Fruit fly (Drosophila melanogaster) whole organism, pupa: ENCODE data around the gene ddbt.
A peak's percentile ranks its signal among the peaks of the same experiment; 100 is the strongest.

Source experiments
- CG13204 ChIP-seq: fragments of 200-800 bp; sonication (Bioruptor generic); optimal IDR thresholded peaks from 2 replicates; lab custom pipeline; 2018; ENCODE audit warnings: missing biosample characterization, mild to moderate bottlenecking, missing genetic modification characterization, moderate library complexity
- CG15710 ChIP-seq: fragments of 200-800 bp; sonication (Bioruptor generic); optimal IDR thresholded peaks from 2 replicates; lab custom pipeline; 2018; ENCODE audit warnings: missing biosample characterization, mild to moderate bottlenecking, missing genetic modification characterization, moderate library complexity
- CG8301 ChIP-seq: fragments of 200-800 bp; sonication (Bioruptor generic); optimal IDR thresholded peaks from 2 replicates; lab custom pipeline; 2018; ENCODE audit warnings: missing biosample characterization, mild to moderate bottlenecking, missing genetic modification characterization
- Pif1A ChIP-seq: fragments of 200-800 bp; sonication (Bioruptor generic); optimal IDR thresholded peaks from 3 replicates; lab custom pipeline; 2016; ENCODE audit warnings: missing biosample characterization, missing genetic modification characterization
- gl ChIP-seq: fragments of 200-800 bp; sonication (Bioruptor generic); optimal IDR thresholded peaks from 2 replicates; lab custom pipeline; 2018; ENCODE audit warnings: missing biosample characterization, mild to moderate bottlenecking, missing genetic modification characterization

DNA sequence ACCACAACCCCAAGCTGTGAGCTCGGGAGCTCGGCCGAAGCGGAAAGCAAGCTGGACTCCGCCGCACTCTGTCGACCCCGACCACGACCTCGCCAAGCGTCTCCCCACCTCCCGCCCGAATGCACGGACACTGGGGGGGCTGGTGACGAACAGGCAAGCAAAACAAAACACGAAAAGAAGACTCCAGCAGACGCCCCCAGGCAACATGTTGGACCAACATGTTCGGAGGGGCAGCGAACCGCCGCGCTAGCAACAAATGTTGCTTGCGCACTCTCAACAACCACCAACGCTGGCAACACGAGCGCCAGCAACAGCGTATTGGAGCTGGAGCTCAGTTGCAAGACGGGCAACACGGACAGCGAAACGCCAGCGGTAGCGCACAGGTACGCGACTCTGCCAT is 34.6 kb upstream of the ddbt start:
- peak; percentile 87 for TF ChIP-seq CG13204 (GFP tag; lab: Kevin White, UChicago)
- no peak for TF ChIP-seq Pif1A (GFP tag; lab: Kevin White, UChicago)
- TF ChIP-seq gl = no peak
- TF ChIP-seq CG8301 (tag; lab: Kevin White, UChicago) = no peak
- no peak for TF ChIP-seq CG15710 (tag; lab: Kevin White, UChicago)
